Fruit fly (Drosophila melanogaster) whole organism, embryonic: Measurements from ENCODE around the gene CG14280.

Experiments used
- Blimp-1 ChIP-seq: fragments of 200-800 bp; sonication (Bioruptor generic); optimal IDR thresholded peaks from 3 replicates; lab custom pipeline; 2018; ENCODE audit warnings: missing biosample characterization, missing genetic modification characterization, mild to moderate bottlenecking, moderate library complexity, missing genetic modification reagents
- CG10959 ChIP-seq: fragments of 200-800 bp; sonication (Bioruptor generic); IDR thresholded peaks from 2 replicates; pipeline ENCODE4 v1.3.6; 2022; ENCODE audit warnings: missing biosample characterization, missing genetic modification characterization
- CG11247 ChIP-seq: fragments of 200-800 bp; sonication (Bioruptor generic); IDR thresholded peaks from 2 replicates; pipeline ENCODE4 v1.3.6; 2022; ENCODE audit warnings: missing biosample characterization, missing genetic modification characterization
- CG11560 ChIP-seq: fragments of 200-800 bp; sonication (Bioruptor generic); IDR thresholded peaks from 3 replicates; pipeline ENCODE4 v1.3.6; 2022; ENCODE audit warnings: missing biosample characterization, missing genetic modification characterization
- CG11695 ChIP-seq: fragments of 200-800 bp; sonication (Bioruptor generic); IDR thresholded peaks from 3 replicates; pipeline ENCODE4 v1.3.6; 2022; ENCODE audit warnings: missing biosample characterization, missing genetic modification characterization
- CG13296 ChIP-seq: fragments of 200-800 bp; sonication (Bioruptor generic); optimal IDR thresholded peaks from 3 replicates; lab custom pipeline; 2018; ENCODE audit warnings: missing biosample characterization, mild to moderate bottlenecking, missing genetic modification characterization
- CG13624 ChIP-seq: fragments of 200-800 bp; sonication (Bioruptor generic); optimal IDR thresholded peaks from 2 replicates; lab custom pipeline; 2016; ENCODE audit warnings: missing biosample characterization, missing genetic modification characterization
- CG13775 ChIP-seq: fragments of 200-800 bp; sonication (Bioruptor generic); optimal IDR thresholded peaks from 3 replicates; lab custom pipeline; 2017; ENCODE audit warnings: missing biosample characterization, mild to moderate bottlenecking, missing genetic modification characterization
- CG16779 ChIP-seq: fragments of 200-800 bp; sonication (Bioruptor generic); IDR thresholded peaks from 2 replicates; pipeline ENCODE4 v1.3.6; 2022; ENCODE audit warnings: missing biosample characterization, missing genetic modification characterization
- CG33213 ChIP-seq: fragments of 200-800 bp; sonication (Bioruptor generic); optimal IDR thresholded peaks from 3 replicates; lab custom pipeline; 2016; ENCODE audit warnings: missing biosample characterization, missing genetic modification characterization
- CG3407 ChIP-seq: fragments of 200-800 bp; sonication (Bioruptor generic); optimal IDR thresholded peaks from 2 replicates; lab custom pipeline; 2018; ENCODE audit warnings: missing biosample characterization, mild to moderate bottlenecking, missing genetic modification characterization
- CG3995 ChIP-seq: fragments of 200-800 bp; sonication (Bioruptor generic); optimal IDR thresholded peaks from 3 replicates; lab custom pipeline; 2016; ENCODE audit warnings: missing biosample characterization, missing genetic modification characterization
- CG4360 ChIP-seq: fragments of 200-800 bp; sonication (Bioruptor generic); IDR thresholded peaks from 2 replicates; pipeline ENCODE4 v1.3.6; 2022; ENCODE audit warnings: missing biosample characterization, missing genetic modification characterization
- CG4730 ChIP-seq: fragments of 200-800 bp; sonication (Bioruptor generic); IDR thresholded peaks from 2 replicates; pipeline ENCODE4 v1.3.6; 2022; ENCODE audit warnings: missing biosample characterization, missing genetic modification characterization
- CHES-1-like ChIP-seq: fragments of 200-800 bp; sonication (Bioruptor generic); optimal IDR thresholded peaks from 2 replicates; lab custom pipeline; 2016; ENCODE audit warnings: missing biosample characterization, missing genetic modification characterization
- Drgx ChIP-seq: fragments of 200-800 bp; sonication (Bioruptor generic); IDR thresholded peaks from 2 replicates; pipeline ENCODE4 v1.3.6; 2022; ENCODE audit warnings: missing biosample characterization, missing genetic modification characterization
- E2f1 ChIP-seq: fragments of 200-800 bp; sonication (Bioruptor generic); IDR thresholded peaks from 2 replicates; pipeline ENCODE4 v1.3.6; 2022; ENCODE audit warnings: missing biosample characterization, missing genetic modification characterization
- Elba2 ChIP-seq: fragments of 200-800 bp; sonication (Bioruptor generic); optimal IDR thresholded peaks from 3 replicates; lab custom pipeline; 2016; ENCODE audit warnings: missing biosample characterization, missing genetic modification characterization
- Fer1 ChIP-seq: fragments of 200-800 bp; sonication (Bioruptor generic); optimal IDR thresholded peaks from 2 replicates; lab custom pipeline; 2017; ENCODE audit warnings: missing biosample characterization, mild to moderate bottlenecking, missing genetic modification characterization
- Lim3 ChIP-seq: fragments of 200-800 bp; sonication (Bioruptor generic); IDR thresholded peaks from 2 replicates; pipeline ENCODE4 v1.3.6; 2022; ENCODE audit warnings: missing biosample characterization, missing genetic modification characterization
- MBD-R2 ChIP-seq: fragments of 200-800 bp; sonication (Bioruptor generic); IDR thresholded peaks from 2 replicates; pipeline ENCODE4 v1.3.6; 2022; ENCODE audit warnings: missing biosample characterization, missing genetic modification characterization
- PHDP ChIP-seq: fragments of 200-800 bp; sonication (Bioruptor generic); optimal IDR thresholded peaks from 3 replicates; lab custom pipeline; 2018; ENCODE audit warnings: missing biosample characterization, mild to moderate bottlenecking, missing genetic modification characterization, moderate library complexity
- Pdp1 ChIP-seq, 2 experiments: fragments of 200-800 bp; sonication (Bioruptor generic); optimal IDR thresholded peaks; 3 replicates each; lab custom pipeline; 2016; ENCODE audit warnings: missing biosample characterization in 2 of 2, missing genetic modification characterization in 2 of 2, mild to moderate bottlenecking in 1 of 2, moderate library complexity in 1 of 2
- Ravus ChIP-seq: fragments of 200-800 bp; sonication (Bioruptor generic); IDR thresholded peaks from 2 replicates; pipeline ENCODE4 v1.3.6; 2022; ENCODE audit warnings: missing biosample characterization, missing genetic modification characterization
- Side ChIP-seq: fragments of 200-800 bp; sonication (Bioruptor generic); optimal IDR thresholded peaks from 2 replicates; lab custom pipeline; 2016; ENCODE audit warnings: missing biosample characterization, missing genetic modification characterization
- Stat92E ChIP-seq, 3 experiments: fragments of >200 bp in 2 of 3; fragments of 200-800 bp in 1 of 3; sonication (Bioruptor generic) in 1 of 3; optimal IDR thresholded peaks; 2 replicates each; lab custom pipeline; 2017 to 2019; ENCODE audit warnings: missing biosample characterization in 3 of 3, missing genetic modification characterization in 3 of 3, mild to moderate bottlenecking in 1 of 3, moderate library complexity in 1 of 3
- Tbp ChIP-seq: fragments of >200 bp; optimal IDR thresholded peaks from 2 replicates; lab custom pipeline; 2018; ENCODE audit warnings: missing biosample characterization, missing genetic modification characterization
- Xrp1 ChIP-seq: fragments of 200-800 bp; sonication (Bioruptor generic); IDR thresholded peaks from 2 replicates; pipeline ENCODE4 v1.3.6; 2022; ENCODE audit warnings: missing biosample characterization, missing genetic modification characterization
- YL-1 ChIP-seq: fragments of 200-800 bp; sonication (Bioruptor generic); optimal IDR thresholded peaks from 3 replicates; lab custom pipeline; 2017; ENCODE audit warnings: missing biosample characterization, mild to moderate bottlenecking, missing genetic modification characterization
- ab ChIP-seq: fragments of 200-800 bp; sonication (Bioruptor generic); optimal IDR thresholded peaks from 2 replicates; lab custom pipeline; 2016; ENCODE audit warnings: missing biosample characterization, missing genetic modification characterization
- cas ChIP-seq: fragments of 200-800 bp; sonication (Bioruptor generic); IDR thresholded peaks from 2 replicates; pipeline ENCODE4 v1.3.6; 2022; ENCODE audit warnings: missing biosample characterization, missing genetic modification characterization
- chn ChIP-seq: fragments of 200-800 bp; sonication (Bioruptor generic); optimal IDR thresholded peaks from 2 replicates; lab custom pipeline; 2016; ENCODE audit warnings: missing biosample characterization, missing genetic modification characterization
- crol ChIP-seq: fragments of 200-800 bp; sonication (Bioruptor generic); IDR thresholded peaks from 2 replicates; pipeline ENCODE4 v1.3.6; 2022; ENCODE audit warnings: missing biosample characterization, missing genetic modification characterization
- dysf ChIP-seq: fragments of 200-800 bp; sonication (Bioruptor generic); IDR thresholded peaks from 3 replicates; pipeline ENCODE4 v1.3.6; 2022; ENCODE audit warnings: missing biosample characterization, missing genetic modification characterization
- eve ChIP-seq, 2 experiments: fragments of >200 bp; optimal IDR thresholded peaks; 2 replicates each; lab custom pipeline; 2017; ENCODE audit warnings: missing biosample characterization in 2 of 2, missing genetic modification characterization in 2 of 2
- jigr1 ChIP-seq: fragments of 200-800 bp; sonication (Bioruptor generic); IDR thresholded peaks from 3 replicates; pipeline ENCODE4 v1.3.6; 2022; ENCODE audit warnings: missing biosample characterization, missing genetic modification characterization
- p53 ChIP-seq: fragments of 200-800 bp; sonication (Bioruptor generic); optimal IDR thresholded peaks from 2 replicates; lab custom pipeline; 2016; ENCODE audit warnings: missing biosample characterization, missing genetic modification characterization
- ro ChIP-seq: fragments of 200-800 bp; sonication (Bioruptor generic); IDR thresholded peaks from 2 replicates; pipeline ENCODE4 v1.3.6; 2022; ENCODE audit warnings: missing biosample characterization, missing genetic modification characterization
- schlank ChIP-seq: fragments of 200-800 bp; sonication (Bioruptor generic); optimal IDR thresholded peaks from 2 replicates; lab custom pipeline; 2018; ENCODE audit warnings: missing biosample characterization, mild to moderate bottlenecking, missing genetic modification characterization
- sd ChIP-seq: fragments of 200-800 bp; sonication (Bioruptor generic); optimal IDR thresholded peaks from 3 replicates; lab custom pipeline; 2018; ENCODE audit warnings: missing biosample characterization, mild to moderate bottlenecking, missing genetic modification characterization, moderate library complexity
- sens ChIP-seq: fragments of 200-800 bp; sonication (Bioruptor generic); peaks from one replicate; lab custom pipeline; 2016; ENCODE audit warnings: missing biosample characterization, missing genetic modification characterization
- seq ChIP-seq: fragments of 200-800 bp; sonication (Bioruptor generic); IDR thresholded peaks from 2 replicates; pipeline ENCODE4 v1.3.6; 2022; ENCODE audit warnings: missing biosample characterization, missing genetic modification characterization
- slp2 ChIP-seq: fragments of 200-800 bp; sonication (Bioruptor generic); optimal IDR thresholded peaks from 2 replicates; lab custom pipeline; 2016; ENCODE audit warnings: missing biosample characterization, missing genetic modification characterization
- zfh1 ChIP-seq: fragments of 200-800 bp; sonication (Bioruptor generic); IDR thresholded peaks from 3 replicates; pipeline ENCODE4 v1.3.6; 2022; ENCODE audit warnings: missing biosample characterization, missing genetic modification characterization

The CG14280 gene

DNA sequence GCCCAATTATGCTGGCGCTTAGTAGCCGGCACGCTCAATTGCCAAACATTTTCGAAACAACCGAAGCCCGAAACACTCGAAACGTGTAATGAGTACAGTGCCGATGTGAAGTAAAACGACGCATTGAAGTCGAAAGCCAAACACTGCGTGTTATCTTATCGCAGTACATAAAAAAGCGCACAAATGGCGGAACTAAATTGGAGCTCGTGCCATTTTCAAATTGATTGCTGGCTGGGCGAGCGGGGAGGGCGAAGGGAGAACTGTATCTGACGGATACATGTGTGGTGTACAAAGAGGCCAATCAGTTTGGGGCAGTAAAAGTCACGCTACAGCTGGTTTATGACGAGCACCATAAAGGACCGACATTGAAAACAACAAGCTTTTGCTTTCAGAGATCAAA is 33.2 kb upstream of the CG14280 start (continued):
- TF ChIP-seq cas (GFP tag; lab: Robert Waterston, UW) (no peak), Drgx (GFP tag; lab: Robert Waterston, UW) (peak; percentile 16; the same call in 1 of the 2 replicates), seq (GFP tag; lab: Robert Waterston, UW) (peak; percentile 6; the same call in 1 of the 2 replicates), CG11695 (GFP tag; lab: Robert Waterston, UW) (no peak), MBD-R2 (GFP tag; lab: Robert Waterston, UW) (no peak), crol (peak; percentile 91), PHDP (peak; percentile 10), dysf (GFP tag; lab: Robert Waterston, UW) (no peak; the same call in 2 of the 3 replicates), ab (GFP tag; lab: Kevin White, UChicago) (no peak), CG33213 (no peak), YL-1 (GFP tag; lab: Kevin White, UChicago) (no peak), Tbp (GFP tag; lab: Kevin White, UChicago) (no peak), CG13296 (GFP tag; lab: Kevin White, UChicago) (peak; percentile 53), E2f1 (GFP tag; lab: Robert Waterston, UW) (no peak), CG4730 (GFP tag; lab: Robert Waterston, UW) (no peak), sd (tag; lab: Kevin White, UChicago) (no peak), CG3995 (GFP tag; lab: Kevin White, UChicago) (peak; percentile 37), CHES-1-like (GFP tag; lab: Kevin White, UChicago) (no peak), Lim3 (GFP tag; lab: Robert Waterston, UW) (peak; percentile 37; the same call in 1 of the 2 replicates), CG13624 (GFP tag; lab: Kevin White, UChicago) (no peak), Pdp1 (GFP tag; optimal IDR thresholded peaks at IDR 0.05; lab: Kevin White, UChicago) (no peak), CG3407 (GFP tag; lab: Kevin White, UChicago) (no peak), Ravus (GFP tag; lab: Robert Waterston, UW) (no peak), CG13775 (GFP tag; lab: Kevin White, UChicago) (no peak), schlank (tag; lab: Kevin White, UChicago) (no peak), Fer1 (GFP tag; lab: Kevin White, UChicago) (peak; percentile 48), CG4360 (GFP tag; lab: Robert Waterston, UW) (no peak), p53 (GFP tag; lab: Kevin White, UChicago) (no peak), CG11560 (tag; lab: Robert Waterston, UW) (no peak), Elba2 (no peak), Blimp-1 (GFP tag; lab: Kevin White, UChicago) (no peak), sens (GFP tag; lab: Kevin White, UChicago) (no peak), ro (GFP tag; lab: Robert Waterston, UW) (no peak), CG16779 (no peak), eve (GFP tag; optimal IDR thresholded peaks at IDR 0.05; lab: Kevin White, UChicago) (no peak), CG11247 (GFP tag; lab: Robert Waterston, UW) (no peak), Side (GFP tag; lab: Kevin White, UChicago) (no peak), chn (no peak), zfh1 (GFP tag; lab: Robert Waterston, UW) (no peak), jigr1 (GFP tag; lab: Robert Waterston, UW) (no peak), Xrp1 (GFP tag; lab: Robert Waterston, UW) (no peak), Stat92E (GFP tag; optimal IDR thresholded peaks at IDR 0.05; lab: Kevin White, UChicago) (no peak), CG10959 (GFP tag; lab: Robert Waterston, UW) (no peak), slp2 (GFP tag; lab: Kevin White, UChicago) (no peak)
